Worm (Caenorhabditis elegans) whole organism, L4 larva: ENCODE data around the gene B0034.2.
A peak's percentile ranks its signal among the peaks of the same experiment; 100 is the strongest.

Source experiments
- F37D6.2 ChIP-seq: sonication (generic microtip); optimal IDR thresholded peaks from 2 replicates; lab custom pipeline; 2016; ENCODE audit warnings: mild to moderate bottlenecking, missing genetic modification characterization, missing compliant biosample characterization
- T20F7.1 ChIP-seq: fragments of 200-800 bp; sonication (Bioruptor generic); optimal IDR thresholded peaks from 2 replicates; lab custom pipeline; 2018; ENCODE audit warnings: mild to moderate bottlenecking, missing genetic modification characterization, missing compliant biosample characterization
- Y48G9A.11 ChIP-seq: fragments of 200-800 bp; sonication (Bioruptor generic); IDR thresholded peaks from 2 replicates; pipeline ENCODE4 v1.3.6; 2022; ENCODE audit warnings: missing genetic modification reagents, missing genetic modification characterization, missing compliant biosample characterization
- ZK546.5 ChIP-seq, 2 experiments: sonication (generic microtip); optimal IDR thresholded peaks; 2 replicates each; lab custom pipeline; 2017; ENCODE audit warnings: missing biosample characterization in 2 of 2, missing genetic modification characterization in 2 of 2
- aha-1 ChIP-seq: fragments of 150-350 bp; peaks from one replicate; lab custom pipeline; 2014; ENCODE audit warnings: missing biosample characterization, missing genetic modification characterization
- ceh-62 ChIP-seq: sonication (generic microtip); optimal IDR thresholded peaks from 2 replicates; lab custom pipeline; 2017; ENCODE audit warnings: missing biosample characterization, missing genetic modification characterization
- ctbp-1 ChIP-seq: fragments of 200-800 bp; sonication (Bioruptor generic); IDR thresholded peaks from 2 replicates; pipeline ENCODE4 v1.3.6; 2022; ENCODE audit warnings: missing genetic modification reagents, missing genetic modification characterization, missing compliant biosample characterization
- daf-12 ChIP-seq: fragments of 150-350 bp; optimal IDR thresholded peaks from 2 replicates; lab custom pipeline; 2014; ENCODE audit warnings: missing biosample characterization, missing genetic modification reagents, missing genetic modification characterization
- daf-16 ChIP-seq, 3 experiments: sonication (generic microtip); optimal IDR thresholded peaks; 2 replicates each; lab custom pipeline; 2016 to 2017; ENCODE audit warnings: missing genetic modification characterization in 3 of 3, missing genetic modification reagents in 3 of 3, mild to moderate bottlenecking in 2 of 3, missing compliant biosample characterization in 2 of 3, missing biosample characterization in 1 of 3, moderate library complexity in 1 of 3
- duxl-1 ChIP-seq: sonication (generic microtip); optimal IDR thresholded peaks from 2 replicates; lab custom pipeline; 2016; ENCODE audit warnings: mild to moderate bottlenecking, missing genetic modification characterization, moderate library complexity, missing compliant biosample characterization; ENCODE audit not compliant: poor library complexity
- egl-43 ChIP-seq: fragments of 200-800 bp; sonication (Bioruptor generic); IDR thresholded peaks from 2 replicates; pipeline ENCODE4 v1.3.6; 2022; ENCODE audit warnings: missing genetic modification reagents, missing genetic modification characterization, missing compliant biosample characterization
- fkh-10 ChIP-seq: fragments of 150-350 bp; optimal IDR thresholded peaks from 2 replicates; lab custom pipeline; 2014; ENCODE audit warnings: missing biosample characterization, missing genetic modification reagents, missing genetic modification characterization
- hlh-11 ChIP-seq: fragments of 200-800 bp; sonication (Bioruptor generic); optimal IDR thresholded peaks from 2 replicates; lab custom pipeline; 2018; ENCODE audit warnings: mild to moderate bottlenecking, missing genetic modification characterization, missing compliant biosample characterization
- hlh-30 ChIP-seq: sonication (generic microtip); optimal IDR thresholded peaks from 2 replicates; lab custom pipeline; 2017; ENCODE audit warnings: antibody characterized with exemption, mild to moderate bottlenecking, missing genetic modification characterization, missing compliant biosample characterization; ENCODE audit not compliant: insufficient read depth
- hmg-1.1 ChIP-seq: fragments of 200-800 bp; sonication (Bioruptor generic); IDR thresholded peaks from 2 replicates; pipeline ENCODE4 v1.3.6; 2022; ENCODE audit warnings: missing genetic modification reagents, missing genetic modification characterization, missing compliant biosample characterization
- jun-1 ChIP-seq: fragments of 150-350 bp; optimal IDR thresholded peaks from 2 replicates; lab custom pipeline; 2014; ENCODE audit warnings: missing biosample characterization, missing genetic modification reagents, missing genetic modification characterization
- lim-7 ChIP-seq: fragments of 200-800 bp; sonication (Bioruptor generic); IDR thresholded peaks from 2 replicates; pipeline ENCODE4 v1.3.6; 2022; ENCODE audit warnings: missing genetic modification characterization, missing compliant biosample characterization
- lin-13 ChIP-seq: fragments of 150-350 bp; optimal IDR thresholded peaks from 2 replicates; lab custom pipeline; 2014; ENCODE audit warnings: missing biosample characterization, missing genetic modification reagents, missing genetic modification characterization
- lsy-2 ChIP-seq, 2 experiments: fragments of 150-350 bp in 1 of 2; sonication (generic microtip) in 1 of 2; optimal IDR thresholded peaks; 2 replicates each; lab custom pipeline; 2014 to 2017; ENCODE audit warnings: missing biosample characterization in 2 of 2, missing genetic modification characterization in 2 of 2
- madf-5 ChIP-seq, 2 experiments: fragments of 200-800 bp; sonication (Bioruptor generic); IDR thresholded peaks; 2 replicates each; pipeline ENCODE4 v1.3.6; 2022; ENCODE audit warnings: missing compliant biosample characterization in 2 of 2, missing genetic modification characterization in 2 of 2
- madf-9 ChIP-seq: fragments of 200-800 bp; sonication (Bioruptor generic); conservative IDR thresholded peaks from 2 replicates; pipeline ENCODE4 v1.3.6; 2022; ENCODE audit warnings: missing genetic modification reagents, missing genetic modification characterization, missing compliant biosample characterization
- mdl-1 ChIP-seq, 2 experiments: fragments of 150-350 bp in 1 of 2; sonication (generic microtip) in 1 of 2; optimal IDR thresholded peaks; 2 replicates each; lab custom pipeline; 2014 to 2017; ENCODE audit warnings: missing biosample characterization in 2 of 2, missing genetic modification characterization in 2 of 2
- mdt-29 ChIP-seq: fragments of 200-800 bp; sonication (Bioruptor generic); IDR thresholded peaks from 2 replicates; pipeline ENCODE4 v1.3.6; 2022; ENCODE audit warnings: missing genetic modification reagents, missing genetic modification characterization, missing compliant biosample characterization
- mep-1 ChIP-seq: fragments of 150-350 bp; sonication (generic microtip); optimal IDR thresholded peaks from 3 replicates; lab custom pipeline; 2014; ENCODE audit warnings: missing biosample characterization, missing genetic modification characterization
- mes-2 ChIP-seq: sonication (generic microtip); optimal IDR thresholded peaks from 2 replicates; lab custom pipeline; 2016; ENCODE audit warnings: missing genotype, mild to moderate bottlenecking, missing genetic modification characterization, missing compliant biosample characterization; ENCODE audit not compliant: poor library complexity, severe bottlenecking
- mxl-2 ChIP-seq: fragments of 200-800 bp; sonication (Bioruptor generic); conservative IDR thresholded peaks from 2 replicates; pipeline ENCODE4 v1.3.6; 2022; ENCODE audit warnings: missing genetic modification reagents, missing genetic modification characterization, missing compliant biosample characterization
- mxl-3 ChIP-seq: fragments of 200-800 bp; sonication (Bioruptor generic); optimal IDR thresholded peaks from 2 replicates; lab custom pipeline; 2018; ENCODE audit warnings: mild to moderate bottlenecking, missing genetic modification characterization, missing compliant biosample characterization
- nhr-102 ChIP-seq: sonication (generic microtip); optimal IDR thresholded peaks from 2 replicates; lab custom pipeline; 2016; ENCODE audit warnings: mild to moderate bottlenecking, missing genetic modification characterization, moderate library complexity, missing compliant biosample characterization
- nhr-11 ChIP-seq: fragments of 150-350 bp; optimal IDR thresholded peaks from 2 replicates; lab custom pipeline; 2014; ENCODE audit warnings: missing biosample characterization, missing genetic modification characterization
- nhr-237 ChIP-seq: sonication (generic microtip); optimal IDR thresholded peaks from 2 replicates; lab custom pipeline; 2017; ENCODE audit warnings: missing biosample characterization, missing genetic modification characterization
- nhr-28 ChIP-seq: fragments of 150-350 bp; optimal IDR thresholded peaks from 2 replicates; lab custom pipeline; 2014; ENCODE audit warnings: missing biosample characterization, missing genetic modification characterization
- nhr-42 ChIP-seq: fragments of 200-800 bp; sonication (Bioruptor generic); IDR thresholded peaks from 2 replicates; pipeline ENCODE4 v1.3.6; 2022; ENCODE audit warnings: missing genetic modification characterization, missing compliant biosample characterization
- nhr-6 ChIP-seq: fragments of 150-350 bp; optimal IDR thresholded peaks from 2 replicates; lab custom pipeline; 2014; ENCODE audit warnings: missing biosample characterization, missing genetic modification characterization
- nhr-76 ChIP-seq: fragments of 150-350 bp; optimal IDR thresholded peaks from 2 replicates; lab custom pipeline; 2014; ENCODE audit warnings: missing biosample characterization, missing genetic modification characterization
- rbr-2 ChIP-seq: sonication (generic microtip); optimal IDR thresholded peaks from 2 replicates; lab custom pipeline; 2016; ENCODE audit warnings: missing genotype, missing genetic modification characterization, missing compliant biosample characterization
- saeg-2 ChIP-seq: fragments of 200-800 bp; sonication (Bioruptor generic); IDR thresholded peaks from 2 replicates; pipeline ENCODE4 v1.3.6; 2022; ENCODE audit warnings: missing genetic modification reagents, missing genetic modification characterization, missing compliant biosample characterization
- set-16 ChIP-seq: fragments of 200-800 bp; sonication (Bioruptor generic); IDR thresholded peaks from 2 replicates; pipeline ENCODE4 v1.3.6; 2022; ENCODE audit warnings: missing genetic modification reagents, missing genetic modification characterization, missing compliant biosample characterization
- spr-3 ChIP-seq: fragments of 200-800 bp; sonication (Bioruptor generic); optimal IDR thresholded peaks from 2 replicates; lab custom pipeline; 2018; ENCODE audit warnings: mild to moderate bottlenecking, missing genetic modification characterization, missing compliant biosample characterization
- tra-1 ChIP-seq: fragments of 200-800 bp; sonication (Bioruptor generic); IDR thresholded peaks from 2 replicates; pipeline ENCODE4 v1.3.6; 2022; ENCODE audit warnings: missing genetic modification reagents, missing genetic modification characterization, missing compliant biosample characterization
- unc-62 ChIP-seq, 3 experiments: fragments of 150-350 bp in 1 of 3; sonication (generic microtip); optimal IDR thresholded peaks in 2 of 3; peaks in 1 of 3; 1 replicate in 1 of 3; 2 replicates in 2 of 3; lab custom pipeline; 2014 to 2017; ENCODE audit warnings: missing biosample characterization in 3 of 3, missing genetic modification characterization in 3 of 3, missing genetic modification reagents in 3 of 3, missing genotype in 1 of 3
- vab-7 ChIP-seq: fragments of 200-800 bp; sonication (Bioruptor generic); IDR thresholded peaks from 2 replicates; pipeline ENCODE4 v1.3.6; 2022; ENCODE audit warnings: missing genetic modification reagents, missing genetic modification characterization, missing compliant biosample characterization
- zfp-2 ChIP-seq: sonication (generic microtip); optimal IDR thresholded peaks from 2 replicates; lab custom pipeline; 2016; ENCODE audit warnings: mild to moderate bottlenecking, missing genetic modification characterization, missing compliant biosample characterization

The B0034.2 gene

DNA sequence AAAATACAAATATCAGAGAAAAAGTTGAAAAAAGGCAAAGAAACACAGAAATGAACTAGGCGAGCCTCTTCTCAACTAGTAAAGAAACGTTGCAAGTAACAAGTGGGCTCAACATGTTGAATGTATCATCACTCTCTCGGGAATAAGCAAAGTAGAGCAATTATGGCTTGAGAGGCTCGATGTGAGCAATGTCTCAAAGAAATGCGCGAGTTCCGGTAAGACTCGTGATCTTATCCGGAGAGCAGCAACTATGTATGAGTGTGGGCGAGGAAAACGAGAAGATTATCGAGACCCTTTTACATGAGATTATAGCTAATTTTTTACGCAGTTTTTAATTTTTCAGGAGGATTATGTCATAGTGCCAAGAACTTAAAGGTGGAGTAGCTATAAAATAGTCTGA lies 8.0 kb upstream of the B0034.2 start:
- TF ChIP-seq nhr-102 (tag; lab: Kevin White, UChicago) (no peak), daf-12 (tag; lab: Kevin White, UChicago) (no peak), nhr-11 (tag; lab: Kevin White, UChicago) (no peak), hmg-1.1 (no peak), ceh-62 (tag; lab: Kevin White, UChicago) (no peak), lsy-2 (tag; optimal IDR thresholded peaks at IDR 0.05; lab: Kevin White, UChicago) (no peak), aha-1 (peak; percentile 31), lin-13 (GFP tag; lab: Kevin White, UChicago) (no peak), hlh-30 (tag; lab: Kevin White, UChicago) (peak; percentile 55), unc-62 (GFP tag; optimal IDR thresholded peaks at IDR 0.05 in 1 of 2; lab: Kevin White, UChicago) (peak in 1 of 2 experiments; percentile 88), unc-62 (tag; optimal IDR thresholded peaks at IDR 0.05; lab: Kevin White, UChicago) (no peak), mep-1 (tag; lab: Kevin White, UChicago) (peak; percentile 33), nhr-76 (no peak), madf-9 (no peak), fkh-10 (GFP tag; lab: Kevin White, UChicago) (no peak), mxl-2 (GFP tag; lab: Robert Waterston, UW) (no peak), vab-7 (GFP tag; lab: Robert Waterston, UW) (no peak), nhr-42 (GFP tag; lab: Robert Waterston, UW) (no peak), jun-1 (tag; lab: Kevin White, UChicago) (no peak), Y48G9A.11 (GFP tag; lab: Robert Waterston, UW) (no peak), zfp-2 (tag; lab: Kevin White, UChicago) (no peak)

DNA sequence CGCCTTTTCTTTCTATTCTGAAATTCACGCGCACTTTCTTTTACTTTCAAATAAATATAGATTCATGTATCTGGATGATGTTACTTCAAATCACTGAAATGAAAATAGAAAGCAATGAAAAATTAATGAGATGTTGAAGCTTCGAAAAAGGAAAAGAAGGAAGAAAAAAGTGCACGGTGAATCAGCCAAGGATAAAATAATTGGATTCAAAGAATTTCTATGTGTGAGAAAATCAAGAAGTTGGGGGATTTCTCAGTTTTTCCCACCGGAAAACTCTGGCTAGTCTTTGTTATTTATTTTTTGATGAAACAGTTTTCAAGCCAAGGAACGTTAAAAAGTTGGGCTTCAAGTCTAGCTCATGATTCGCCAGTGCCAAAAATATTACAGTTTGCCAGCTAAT lies 7.6 kb upstream of the B0034.2 start:
- TF ChIP-seq nhr-102 (tag; lab: Kevin White, UChicago) (no peak), aha-1 (peak; percentile 92)

DNA sequence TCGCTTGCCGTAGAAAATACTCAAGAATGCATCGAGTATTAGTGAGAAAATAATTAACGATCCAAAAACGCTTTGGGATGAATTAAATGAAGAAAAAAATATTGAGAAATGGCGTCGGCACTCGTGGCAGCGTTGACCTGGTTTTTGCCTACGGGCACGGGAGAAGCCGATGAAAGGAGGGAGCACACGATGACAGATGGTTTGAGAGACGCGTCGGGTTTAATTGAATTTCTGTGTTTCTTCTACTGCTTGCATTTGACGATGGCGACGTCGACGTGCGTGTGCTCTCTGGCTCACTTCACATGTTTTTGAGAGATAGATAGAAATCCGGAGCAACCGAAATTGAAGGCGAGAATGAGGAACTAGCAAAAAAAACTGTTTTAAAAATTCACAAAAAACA lies 6.5 kb upstream of the B0034.2 start:
- TF ChIP-seq set-16 = no peak
- TF ChIP-seq aha-1 = peak; percentile 87
- no peak for TF ChIP-seq spr-3 (GFP tag; lab: Kevin White, UChicago)
- TF ChIP-seq hlh-11 (tag; lab: Kevin White, UChicago) = no peak
- 0 out of 2 replicates have a peak, but pooled peaks have one; percentile 6 for TF ChIP-seq hmg-1.1
- TF ChIP-seq ctbp-1 (GFP tag; lab: Robert Waterston, UW) = peak; percentile 55; the same call in 1 of the 2 replicates
- no peak for TF ChIP-seq lsy-2 (tag; optimal IDR thresholded peaks at IDR 0.05; lab: Kevin White, UChicago)
- peak; percentile 6 for TF ChIP-seq hlh-30 (tag; lab: Kevin White, UChicago)
- no peak for TF ChIP-seq F37D6.2 (tag; lab: Kevin White, UChicago)

DNA sequence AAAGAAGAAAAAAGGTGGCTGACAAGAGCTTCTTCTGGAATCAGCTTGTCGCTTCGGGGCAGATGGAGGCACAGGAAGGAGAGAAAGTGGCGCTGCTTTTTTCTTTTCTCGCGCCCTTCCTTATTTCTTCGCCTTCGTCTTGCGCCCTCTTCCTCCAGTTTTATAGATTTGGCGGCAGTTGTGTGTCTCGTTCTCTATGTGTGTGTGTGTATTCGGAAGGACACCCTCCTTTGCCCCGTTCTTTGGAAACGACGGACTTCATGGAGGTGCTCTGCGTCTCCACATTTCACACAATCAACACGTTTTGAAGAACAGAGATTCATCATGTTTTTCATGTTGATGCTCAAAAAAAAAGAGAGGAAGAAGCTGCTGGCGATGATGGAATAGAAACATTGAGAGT lies 4.5 kb upstream of the B0034.2 start:
- TF ChIP-seq T20F7.1 (GFP tag; lab: Kevin White, UChicago) (no peak), saeg-2 (GFP tag; lab: Robert Waterston, UW) (no peak), lim-7 (GFP tag; lab: Robert Waterston, UW) (no peak), nhr-6 (no peak), nhr-11 (tag; lab: Kevin White, UChicago) (peak; percentile 61), unc-62 (GFP tag; optimal IDR thresholded peaks at IDR 0.05 in 1 of 2; lab: Kevin White, UChicago) (peak in 1 of 2 experiments; percentile 78), unc-62 (tag; optimal IDR thresholded peaks at IDR 0.05; lab: Kevin White, UChicago) (no peak), hmg-1.1 (peak; percentile 45; the same call in 1 of the 2 replicates), hlh-30 (tag; lab: Kevin White, UChicago) (peak; percentile 23), lsy-2 (tag; optimal IDR thresholded peaks at IDR 0.05; lab: Kevin White, UChicago) (peak; percentile 31 to 53), set-16 (peak; percentile 44), nhr-237 (tag; lab: Kevin White, UChicago) (no peak), madf-5 (GFP tag; IDR thresholded peaks at IDR 0.05; lab: Robert Waterston, UW) (no peak), tra-1 (0 out of 2 replicates have a peak, but pooled peaks have one; percentile 35), mep-1 (tag; lab: Kevin White, UChicago) (peak; percentile 18), mes-2 (peak; percentile 48), egl-43 (GFP tag; lab: Robert Waterston, UW) (peak; percentile 29; the same call in 1 of the 2 replicates), hlh-11 (tag; lab: Kevin White, UChicago) (peak; percentile 22), rbr-2 (tag; lab: Kevin White, UChicago) (peak; percentile 41), duxl-1 (tag; lab: Kevin White, UChicago) (no peak), ZK546.5 (tag; optimal IDR thresholded peaks at IDR 0.05; lab: Kevin White, UChicago) (no peak), fkh-10 (GFP tag; lab: Kevin White, UChicago) (peak; percentile 47), nhr-28 (tag; lab: Kevin White, UChicago) (no peak), daf-16 (GFP tag; optimal IDR thresholded peaks at IDR 0.05; lab: Kevin White, UChicago) (no peak), daf-16 (tag; optimal IDR thresholded peaks at IDR 0.05; lab: Kevin White, UChicago) (no peak), mxl-3 (GFP tag; lab: Kevin White, UChicago) (no peak), mdl-1 (tag; optimal IDR thresholded peaks at IDR 0.05; lab: Kevin White, UChicago) (no peak), mdt-29 (GFP tag; lab: Robert Waterston, UW) (no peak)
- TF ChIP-seq, all 104 proteins: peak for 13
